Fruit fly (Drosophila melanogaster): Measurements from ENCODE around the gene CG3558.

DNA sequence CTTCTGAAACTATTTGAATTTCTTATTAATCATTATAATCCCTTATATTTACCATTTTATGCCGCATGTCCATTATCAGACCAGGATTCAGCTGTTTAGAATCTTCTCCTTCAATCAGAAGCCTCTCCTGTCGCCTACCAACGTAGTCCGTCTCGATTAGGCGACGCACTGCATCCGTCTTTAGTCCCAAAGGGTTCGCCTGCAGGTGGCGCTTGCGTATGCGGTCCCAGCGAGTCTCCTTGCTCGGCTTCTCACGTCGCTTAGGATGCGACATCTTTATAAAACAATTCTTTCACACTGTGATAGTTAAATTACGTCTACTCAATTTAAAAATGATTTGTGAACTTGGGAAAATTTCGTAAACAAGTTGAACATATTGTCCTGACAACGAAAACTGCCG, 42.3 kb downstream of the CG3558 start, which contains the start of gene CG17258:
- TF ChIP-seq insv (optimal IDR thresholded peaks at IDR 0.05) (no peak), psq (optimal IDR thresholded peaks at IDR 0.05) (no peak), h (optimal IDR thresholded peaks at IDR 0.05) (no peak), ttk (optimal IDR thresholded peaks at IDR 0.05) (no peak), Sin3A (optimal IDR thresholded peaks at IDR 0.05) (no peak), Myc (optimal IDR thresholded peaks at IDR 0.05) (no peak)

Measured in Kc167 (cell line).